Worm (Caenorhabditis elegans) whole organism, L4 larva: Measurements from ENCODE around the gene W08E12.2.
"Not testable (repeated sequence)": the region's sequence is repeated elsewhere in the genome, so short reads cannot be mapped to it uniquely, and the experiment has no call there.

Source experiments
- F37D6.2 ChIP-seq: sonication (generic microtip); optimal IDR thresholded peaks from 2 replicates; lab custom pipeline; 2016; ENCODE audit warnings: mild to moderate bottlenecking, missing genetic modification characterization, missing compliant biosample characterization
- F44E2.7 ChIP-seq: fragments of 200-800 bp; sonication (Bioruptor generic); IDR thresholded peaks from 2 replicates; pipeline ENCODE4 v2.1.2; 2022; ENCODE audit warnings: missing genetic modification characterization, missing compliant biosample characterization
- T26A8.4 ChIP-seq: fragments of 200-800 bp; sonication (Bioruptor generic); IDR thresholded peaks from 2 replicates; pipeline ENCODE4 v1.3.6; 2022; ENCODE audit warnings: missing genetic modification characterization, missing compliant biosample characterization
- Y48G9A.11 ChIP-seq: fragments of 200-800 bp; sonication (Bioruptor generic); IDR thresholded peaks from 2 replicates; pipeline ENCODE4 v1.3.6; 2022; ENCODE audit warnings: missing genetic modification reagents, missing genetic modification characterization, missing compliant biosample characterization
- Y75B8A.6 ChIP-seq: fragments of 200-800 bp; sonication (Bioruptor generic); IDR thresholded peaks from 2 replicates; pipeline ENCODE4 v1.3.6; 2022; ENCODE audit warnings: missing genetic modification reagents, missing genetic modification characterization, missing compliant biosample characterization
- ZK337.2 ChIP-seq: fragments of 200-800 bp; sonication (Bioruptor generic); IDR thresholded peaks from 2 replicates; pipeline ENCODE4 v1.3.6; 2022; ENCODE audit warnings: missing genetic modification reagents, missing genetic modification characterization, missing compliant biosample characterization
- aha-1 ChIP-seq: fragments of 150-350 bp; peaks from one replicate; lab custom pipeline; 2014; ENCODE audit warnings: missing biosample characterization, missing genetic modification characterization
- ama-1 ChIP-seq: fragments of 150-350 bp; optimal IDR thresholded peaks from 2 replicates; lab custom pipeline; 2014; ENCODE audit warnings: inconsistent platforms, mixed read lengths
- arid-1 ChIP-seq: fragments of 200-800 bp; sonication (Bioruptor generic); conservative IDR thresholded peaks from 2 replicates; pipeline ENCODE4 v1.3.6; 2022; ENCODE audit warnings: missing genetic modification reagents, missing genetic modification characterization, missing compliant biosample characterization
- ceh-28 ChIP-seq: fragments of 150-350 bp; optimal IDR thresholded peaks from 2 replicates; lab custom pipeline; 2014; ENCODE audit warnings: missing biosample characterization, missing genetic modification reagents, missing genetic modification characterization
- ceh-44 ChIP-seq: fragments of 200-800 bp; sonication (Bioruptor generic); IDR thresholded peaks from 2 replicates; pipeline ENCODE4 v1.3.6; 2022; ENCODE audit warnings: missing genetic modification reagents, missing genetic modification characterization, missing compliant biosample characterization
- ceh-82 ChIP-seq: sonication (generic microtip); optimal IDR thresholded peaks from 2 replicates; lab custom pipeline; 2017; ENCODE audit warnings: missing biosample characterization, missing genetic modification characterization
- ces-1 ChIP-seq: fragments of 150-350 bp; sonication (generic microtip); optimal IDR thresholded peaks from 4 replicates; lab custom pipeline; 2014; ENCODE audit warnings: missing biosample characterization, missing genetic modification reagents, missing genetic modification characterization
- ctbp-1 ChIP-seq: fragments of 200-800 bp; sonication (Bioruptor generic); IDR thresholded peaks from 2 replicates; pipeline ENCODE4 v1.3.6; 2022; ENCODE audit warnings: missing genetic modification reagents, missing genetic modification characterization, missing compliant biosample characterization
- daf-12 ChIP-seq: fragments of 150-350 bp; optimal IDR thresholded peaks from 2 replicates; lab custom pipeline; 2014; ENCODE audit warnings: missing biosample characterization, missing genetic modification reagents, missing genetic modification characterization
- daf-8 ChIP-seq: fragments of 200-800 bp; sonication (Bioruptor generic); IDR thresholded peaks from 2 replicates; pipeline ENCODE4 v1.3.6; 2022; ENCODE audit warnings: missing genetic modification characterization, missing compliant biosample characterization
- dpl-1 ChIP-seq: fragments of 150-350 bp; optimal IDR thresholded peaks from 2 replicates; lab custom pipeline; 2014; ENCODE audit warnings: missing biosample characterization, missing genetic modification reagents, missing genetic modification characterization
- egl-43 ChIP-seq: fragments of 200-800 bp; sonication (Bioruptor generic); IDR thresholded peaks from 2 replicates; pipeline ENCODE4 v1.3.6; 2022; ENCODE audit warnings: missing genetic modification reagents, missing genetic modification characterization, missing compliant biosample characterization
- fkh-10 ChIP-seq: fragments of 150-350 bp; optimal IDR thresholded peaks from 2 replicates; lab custom pipeline; 2014; ENCODE audit warnings: missing biosample characterization, missing genetic modification reagents, missing genetic modification characterization
- hif-1 ChIP-seq, 2 experiments: sonication (generic microtip); optimal IDR thresholded peaks; 2 replicates each; lab custom pipeline; 2016 to 2017; ENCODE audit warnings: missing compliant biosample characterization in 2 of 2, missing genetic modification characterization in 2 of 2, missing genetic modification reagents in 2 of 2, missing genotype in 2 of 2, mild to moderate bottlenecking in 1 of 2
- hmg-1.1 ChIP-seq: fragments of 200-800 bp; sonication (Bioruptor generic); IDR thresholded peaks from 2 replicates; pipeline ENCODE4 v1.3.6; 2022; ENCODE audit warnings: missing genetic modification reagents, missing genetic modification characterization, missing compliant biosample characterization
- lim-7 ChIP-seq: fragments of 200-800 bp; sonication (Bioruptor generic); IDR thresholded peaks from 2 replicates; pipeline ENCODE4 v1.3.6; 2022; ENCODE audit warnings: missing genetic modification characterization, missing compliant biosample characterization
- lin-13 ChIP-seq: fragments of 150-350 bp; optimal IDR thresholded peaks from 2 replicates; lab custom pipeline; 2014; ENCODE audit warnings: missing biosample characterization, missing genetic modification reagents, missing genetic modification characterization
- lin-29 ChIP-seq: fragments of 200-800 bp; sonication (Bioruptor generic); IDR thresholded peaks from 2 replicates; pipeline ENCODE4 v1.3.6; 2022; ENCODE audit warnings: missing genetic modification reagents, missing genetic modification characterization, missing compliant biosample characterization
- lin-38 ChIP-seq: fragments of 200-800 bp; sonication (Bioruptor generic); IDR thresholded peaks from 2 replicates; pipeline ENCODE4 v1.3.6; 2022; ENCODE audit warnings: missing genetic modification reagents, missing genetic modification characterization, missing compliant biosample characterization
- madf-5 ChIP-seq, 2 experiments: fragments of 200-800 bp; sonication (Bioruptor generic); IDR thresholded peaks; 2 replicates each; pipeline ENCODE4 v1.3.6; 2022; ENCODE audit warnings: missing compliant biosample characterization in 2 of 2, missing genetic modification characterization in 2 of 2
- madf-9 ChIP-seq: fragments of 200-800 bp; sonication (Bioruptor generic); conservative IDR thresholded peaks from 2 replicates; pipeline ENCODE4 v1.3.6; 2022; ENCODE audit warnings: missing genetic modification reagents, missing genetic modification characterization, missing compliant biosample characterization
- mep-1 ChIP-seq: fragments of 150-350 bp; sonication (generic microtip); optimal IDR thresholded peaks from 3 replicates; lab custom pipeline; 2014; ENCODE audit warnings: missing biosample characterization, missing genetic modification characterization
- mes-2 ChIP-seq: sonication (generic microtip); optimal IDR thresholded peaks from 2 replicates; lab custom pipeline; 2016; ENCODE audit warnings: missing genotype, mild to moderate bottlenecking, missing genetic modification characterization, missing compliant biosample characterization; ENCODE audit not compliant: poor library complexity, severe bottlenecking
- mxl-3 ChIP-seq: fragments of 200-800 bp; sonication (Bioruptor generic); optimal IDR thresholded peaks from 2 replicates; lab custom pipeline; 2018; ENCODE audit warnings: mild to moderate bottlenecking, missing genetic modification characterization, missing compliant biosample characterization
- nhr-111 ChIP-seq: fragments of 200-800 bp; sonication (Bioruptor generic); optimal IDR thresholded peaks from 2 replicates; lab custom pipeline; 2018; ENCODE audit warnings: mild to moderate bottlenecking, missing genetic modification characterization, missing compliant biosample characterization
- nhr-28 ChIP-seq: fragments of 150-350 bp; optimal IDR thresholded peaks from 2 replicates; lab custom pipeline; 2014; ENCODE audit warnings: missing biosample characterization, missing genetic modification characterization
- nhr-42 ChIP-seq: fragments of 200-800 bp; sonication (Bioruptor generic); IDR thresholded peaks from 2 replicates; pipeline ENCODE4 v1.3.6; 2022; ENCODE audit warnings: missing genetic modification characterization, missing compliant biosample characterization
- nhr-48 ChIP-seq: sonication (generic microtip); optimal IDR thresholded peaks from 2 replicates; lab custom pipeline; 2016; ENCODE audit warnings: mild to moderate bottlenecking, missing genetic modification characterization, missing compliant biosample characterization
- pha-4 ChIP-seq, 2 experiments: fragments of 150-350 bp in 1 of 2; fragments of 200-800 bp in 1 of 2; sonication (Bioruptor generic) in 1 of 2; IDR thresholded peaks in 1 of 2; optimal IDR thresholded peaks in 1 of 2; 2 replicates each; pipeline versions ENCODE4 v1.3.6 to Lab custom; 2014 to 2022; ENCODE audit warnings: missing genetic modification characterization in 2 of 2, missing genetic modification reagents in 2 of 2, missing biosample characterization in 1 of 2, missing compliant biosample characterization in 1 of 2
- pqm-1 ChIP-seq: sonication (generic microtip); optimal IDR thresholded peaks from 2 replicates; lab custom pipeline; 2017; ENCODE audit warnings: missing biosample characterization, missing genetic modification characterization
- rbr-2 ChIP-seq: sonication (generic microtip); optimal IDR thresholded peaks from 2 replicates; lab custom pipeline; 2016; ENCODE audit warnings: missing genotype, missing genetic modification characterization, missing compliant biosample characterization
- saeg-2 ChIP-seq: fragments of 200-800 bp; sonication (Bioruptor generic); IDR thresholded peaks from 2 replicates; pipeline ENCODE4 v1.3.6; 2022; ENCODE audit warnings: missing genetic modification reagents, missing genetic modification characterization, missing compliant biosample characterization
- set-16 ChIP-seq: fragments of 200-800 bp; sonication (Bioruptor generic); IDR thresholded peaks from 2 replicates; pipeline ENCODE4 v1.3.6; 2022; ENCODE audit warnings: missing genetic modification reagents, missing genetic modification characterization, missing compliant biosample characterization
- snpc-1.2 ChIP-seq: fragments of 200-800 bp; sonication (Bioruptor generic); IDR thresholded peaks from 2 replicates; pipeline ENCODE4 v1.3.6; 2022; ENCODE audit warnings: missing genetic modification reagents, missing genetic modification characterization, missing compliant biosample characterization
- snpc-4 ChIP-seq: fragments of 150-350 bp; optimal IDR thresholded peaks from 2 replicates; lab custom pipeline; 2014; ENCODE audit warnings: missing biosample characterization, missing genetic modification characterization
- spr-1 ChIP-seq: sonication (generic microtip); optimal IDR thresholded peaks from 2 replicates; lab custom pipeline; 2016; ENCODE audit warnings: mild to moderate bottlenecking, missing genetic modification characterization, missing compliant biosample characterization
- spr-3 ChIP-seq: fragments of 200-800 bp; sonication (Bioruptor generic); optimal IDR thresholded peaks from 2 replicates; lab custom pipeline; 2018; ENCODE audit warnings: mild to moderate bottlenecking, missing genetic modification characterization, missing compliant biosample characterization
- tra-1 ChIP-seq: fragments of 200-800 bp; sonication (Bioruptor generic); IDR thresholded peaks from 2 replicates; pipeline ENCODE4 v1.3.6; 2022; ENCODE audit warnings: missing genetic modification reagents, missing genetic modification characterization, missing compliant biosample characterization
- unc-130 ChIP-seq: sonication (generic microtip); optimal IDR thresholded peaks from 2 replicates; lab custom pipeline; 2016; ENCODE audit warnings: missing genetic modification reagents, missing genetic modification characterization, missing compliant biosample characterization
- zfp-2 ChIP-seq: sonication (generic microtip); optimal IDR thresholded peaks from 2 replicates; lab custom pipeline; 2016; ENCODE audit warnings: mild to moderate bottlenecking, missing genetic modification characterization, missing compliant biosample characterization
- zfp-3 ChIP-seq: fragments of 200-800 bp; sonication (Bioruptor generic); conservative IDR thresholded peaks from 2 replicates; pipeline ENCODE4 v1.3.6; 2022; ENCODE audit warnings: missing genetic modification reagents, missing genetic modification characterization, missing compliant biosample characterization
- ztf-11 ChIP-seq: fragments of 150-350 bp; optimal IDR thresholded peaks from 2 replicates; lab custom pipeline; 2014; ENCODE audit warnings: missing biosample characterization, missing genetic modification characterization

Gene W08E12.2

ce11 chrIV:3311243-3311642, 5.6 kb downstream of the W08E12.2 start, which contains the start of gene zip-11 (continued):
- TF ChIP-seq hif-1 (tag; optimal IDR thresholded peaks at IDR 0.05; lab: Kevin White, UChicago), result peak in 1 of 2 experiments; percentile 55
- TF ChIP-seq T26A8.4 (GFP tag; lab: Robert Waterston, UW), result peak; percentile 40; the same call in 1 of the 2 replicates
- TF ChIP-seq pqm-1 (tag; lab: Kevin White, UChicago), result no peak
- TF ChIP-seq mep-1 (tag; lab: Kevin White, UChicago), result peak; percentile 56
- peak; percentile 21 for TF ChIP-seq F37D6.2 (tag; lab: Kevin White, UChicago)
- peak; percentile 92 for TF ChIP-seq set-16
- TF ChIP-seq spr-1 (tag; lab: Kevin White, UChicago), result peak; percentile 97
- TF ChIP-seq nhr-111, result no peak
- TF ChIP-seq fkh-10 (GFP tag; lab: Kevin White, UChicago), result no peak
- TF ChIP-seq aha-1 (tag; lab: Kevin White, UChicago), result no peak
- peak; percentile 76 for TF ChIP-seq lin-38 (GFP tag; lab: Robert Waterston, UW)
- TF ChIP-seq ctbp-1 (GFP tag; lab: Robert Waterston, UW), result peak; percentile 56; the same call in 1 of the 2 replicates
- TF ChIP-seq madf-9 (GFP tag; lab: Robert Waterston, UW), result 0 out of 2 replicates have a peak, but pooled peaks have one; percentile 28
- TF ChIP-seq lin-29, result peak; percentile 71; the same call in 1 of the 2 replicates
- no peak for TF ChIP-seq lim-7 (GFP tag; lab: Robert Waterston, UW)
- TF ChIP-seq F44E2.7, result 0 out of 2 replicates have a peak, but pooled peaks have one; percentile 10
- TF ChIP-seq lin-13 (GFP tag; lab: Kevin White, UChicago), result no peak
- no peak for TF ChIP-seq ama-1
- peak; percentile 82 for TF ChIP-seq hmg-1.1 (GFP tag; lab: Robert Waterston, UW)
- peak; percentile 81 for TF ChIP-seq mxl-3 (GFP tag; lab: Kevin White, UChicago)
- TF ChIP-seq nhr-28 (tag; lab: Kevin White, UChicago), result peak; percentile 50
- TF ChIP-seq snpc-4 (tag; lab: Kevin White, UChicago), result no peak
- no peak for TF ChIP-seq daf-12 (tag; lab: Kevin White, UChicago)
- no peak for TF ChIP-seq snpc-1.2 (GFP tag; lab: Robert Waterston, UW)
- TF ChIP-seq ceh-82 (tag; lab: Kevin White, UChicago), result no peak
- TF ChIP-seq ztf-11 (tag; lab: Kevin White, UChicago), result no peak
- no peak for TF ChIP-seq ces-1 (GFP tag; lab: Kevin White, UChicago)
- TF ChIP-seq ZK337.2, result no peak
- no peak for TF ChIP-seq ceh-28 (tag; lab: Kevin White, UChicago)

ce11 chrIV:3313311-3313710, 7.6 kb downstream of the W08E12.2 start:
- TF ChIP-seq pha-4 (GFP tag; IDR thresholded peaks at IDR 0.05; lab: Robert Waterston, UW) (peak; percentile 96; the same call in 1 of the 2 replicates), mes-2 (peak; percentile 78), Y75B8A.6 (GFP tag; lab: Robert Waterston, UW) (peak; percentile 83; the same call in 1 of the 2 replicates), arid-1 (GFP tag; lab: Robert Waterston, UW) (peak; percentile 84), ZK337.2 (peak; percentile 82), daf-8 (peak; percentile 97), zfp-2 (peak; percentile 72), madf-9 (GFP tag; lab: Robert Waterston, UW) (peak; percentile 82), spr-1 (tag; lab: Kevin White, UChicago) (peak; percentile 66), nhr-28 (tag; lab: Kevin White, UChicago) (peak; percentile 6), spr-3 (peak; percentile 54), madf-5 (GFP tag; IDR thresholded peaks at IDR 0.05; lab: Robert Waterston, UW) (peak in 1 of 2 experiments; percentile 86; a peak in 1 of 4 replicates), F37D6.2 (tag; lab: Kevin White, UChicago) (peak; percentile 67), Y48G9A.11 (GFP tag; lab: Robert Waterston, UW) (peak; percentile 94), mxl-3 (GFP tag; lab: Kevin White, UChicago) (peak; percentile 45), unc-130 (peak; percentile 51), ceh-44 (GFP tag; lab: Robert Waterston, UW) (0 out of 2 replicates have a peak, but pooled peaks have one; percentile 44), egl-43 (peak; percentile 89), dpl-1 (peak; percentile 56), mep-1 (tag; lab: Kevin White, UChicago) (peak; percentile 20), zfp-3 (GFP tag; lab: Robert Waterston, UW) (peak; percentile 98), tra-1 (peak; percentile 96), rbr-2 (tag; lab: Kevin White, UChicago) (peak; percentile 87), nhr-48 (tag; lab: Kevin White, UChicago) (peak; percentile 63), saeg-2 (GFP tag; lab: Robert Waterston, UW) (peak; percentile 94), F44E2.7 (peak; percentile 72; the same call in 1 of the 2 replicates), nhr-42 (GFP tag; lab: Robert Waterston, UW) (peak; percentile 98)
- not testable (repeated sequence) for TF ChIP-seq pha-4 (tag; optimal IDR thresholded peaks at IDR 0.05; lab: Kevin White, UChicago)
